Worm (Caenorhabditis elegans) whole organism, late embryonic: ENCODE results near the gene F35E12.10.

Source experiments
- ama-1 ChIP-seq: fragments of 150-350 bp; optimal IDR thresholded peaks from 2 replicates; lab custom pipeline; 2014
- ceh-9 ChIP-seq: sonication (generic microtip); optimal IDR thresholded peaks from 2 replicates; lab custom pipeline; 2016; ENCODE audit warnings: mild to moderate bottlenecking, missing genetic modification characterization, inconsistent platforms, missing compliant biosample characterization
- pax-1 ChIP-seq: fragments of 150-350 bp; optimal IDR thresholded peaks from 2 replicates; lab custom pipeline; 2014; ENCODE audit warnings: missing biosample characterization, missing genetic modification characterization
- sox-4 ChIP-seq: sonication (generic microtip); optimal IDR thresholded peaks from 2 replicates; lab custom pipeline; 2017; ENCODE audit warnings: mild to moderate bottlenecking, missing genetic modification characterization, inconsistent platforms, missing compliant biosample characterization

DNA sequence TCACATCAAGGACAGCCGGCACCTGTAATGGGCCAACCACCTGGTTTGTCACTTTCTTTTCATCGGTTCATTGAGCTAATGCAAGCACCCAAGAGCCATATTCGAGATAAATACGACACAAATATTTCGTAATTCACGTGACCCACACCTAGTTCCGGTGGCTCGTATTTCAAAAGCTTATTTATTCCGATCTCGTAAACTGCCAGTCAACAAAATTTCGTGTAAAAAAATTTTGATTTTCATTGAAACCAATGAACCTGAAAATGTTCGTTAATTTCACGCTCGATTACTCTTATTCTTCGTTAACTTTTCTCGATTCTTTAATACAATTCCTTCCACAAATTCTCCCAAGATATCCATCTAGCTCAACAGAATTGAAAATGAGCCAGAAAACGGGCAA lies 41.6 kb upstream of the F35E12.10 start:
- TF ChIP-seq pax-1 (tag; lab: Kevin White, UChicago): no peak
- TF ChIP-seq ama-1: no peak
- TF ChIP-seq sox-4 (tag; lab: Kevin White, UChicago): no peak
- TF ChIP-seq ceh-9 (tag; lab: Kevin White, UChicago): no peak
